ENCODE assay signal across 2 fruit fly cellular contexts in genomic region chr2L:8088025-8088789, dm6.
TF ChIP-seq lines count a peak whose summit lies in the region.

No protein-coding gene starts in this region.

TF ChIP-seq in whole organism, embryonic, 481 proteins besides CTCF, POLR2A, EP300 and RAD21 (continued from another document and continues in another):
- no peak for TF ChIP-seq cad (GFP tag; optimal IDR thresholded peaks at IDR 0.05; lab: Kevin White, UChicago)
- peak; percentile 23; the same call in 1 of the 2 replicates for TF ChIP-seq amos (GFP tag; IDR thresholded peaks at IDR 0.05; lab: Robert Waterston, UW; ENCODE audit: partially characterized antibody)
- no peak for TF ChIP-seq pros (GFP tag; optimal IDR thresholded peaks at IDR 0.05; lab: Kevin White, UChicago)
- no peak for TF ChIP-seq odd (GFP tag; optimal IDR thresholded peaks at IDR 0.05; lab: Kevin White, UChicago)
- no peak for TF ChIP-seq CG4424 (GFP tag; optimal IDR thresholded peaks at IDR 0.05; lab: Kevin White, UChicago)
- no peak for TF ChIP-seq CG30431 (GFP tag; optimal IDR thresholded peaks at IDR 0.05; lab: Kevin White, UChicago)
- TF ChIP-seq gro (GFP tag; optimal IDR thresholded peaks at IDR 0.05; lab: Kevin White, UChicago), result no peak
- TF ChIP-seq B-H2 (GFP tag; optimal IDR thresholded peaks at IDR 0.05; lab: Kevin White, UChicago), result no peak
- no peak for TF ChIP-seq BEAF-32 (GFP tag; optimal IDR thresholded peaks at IDR 0.05; lab: Kevin White, UChicago)
- TF ChIP-seq CG16815 (GFP tag; optimal IDR thresholded peaks at IDR 0.05; lab: Kevin White, UChicago), result no peak
- TF ChIP-seq CG31224 (GFP tag; IDR thresholded peaks at IDR 0.05; lab: Robert Waterston, UW), result 0 out of 2 replicates have a peak, but pooled peaks have one; percentile 5
- no peak for TF ChIP-seq Lpt (GFP tag; optimal IDR thresholded peaks at IDR 0.05; lab: Kevin White, UChicago)
- TF ChIP-seq CG4820 (GFP tag; optimal IDR thresholded peaks at IDR 0.05; lab: Kevin White, UChicago), result no peak
- TF ChIP-seq CG2678 (tag; optimal IDR thresholded peaks at IDR 0.05; lab: Kevin White, UChicago), result peak; percentile 17
- TF ChIP-seq CG13123 (GFP tag; optimal IDR thresholded peaks at IDR 0.05; lab: Kevin White, UChicago), result no peak
- TF ChIP-seq gce (GFP tag; IDR thresholded peaks at IDR 0.05; lab: Robert Waterston, UW), result no peak
- no peak for TF ChIP-seq jing (GFP tag; optimal IDR thresholded peaks at IDR 0.05; lab: Kevin White, UChicago)
- 0 out of 4 replicates have a peak, but pooled peaks have one; percentile 17 for TF ChIP-seq Dll (GFP tag; IDR thresholded peaks at IDR 0.05; lab: Robert Waterston, UW; ENCODE audit: partially characterized antibody)
- TF ChIP-seq CG1792 (GFP tag; optimal IDR thresholded peaks at IDR 0.05; lab: Kevin White, UChicago), result no peak
- no peak for TF ChIP-seq Usf (GFP tag; optimal IDR thresholded peaks at IDR 0.05; lab: Kevin White, UChicago)
- no peak for TF ChIP-seq CG9797 (GFP tag; optimal IDR thresholded peaks at IDR 0.05; lab: Kevin White, UChicago)
- TF ChIP-seq CG4854 (GFP tag; optimal IDR thresholded peaks at IDR 0.05; lab: Kevin White, UChicago), result no peak
- TF ChIP-seq trh (GFP tag; optimal IDR thresholded peaks at IDR 0.05; lab: Kevin White, UChicago), result no peak
- TF ChIP-seq HHEX (GFP tag; optimal IDR thresholded peaks at IDR 0.05; lab: Kevin White, UChicago), result no peak
- no peak for TF ChIP-seq CG7786 (GFP tag; optimal IDR thresholded peaks at IDR 0.05; lab: Kevin White, UChicago)
- peak; percentile 3 for TF ChIP-seq cg (GFP tag; optimal IDR thresholded peaks at IDR 0.05; lab: Kevin White, UChicago)
- peak; percentile 16 for TF ChIP-seq CG11504 (tag; optimal IDR thresholded peaks at IDR 0.05; lab: Kevin White, UChicago)
- no peak for TF ChIP-seq CG11093 (GFP tag; IDR thresholded peaks at IDR 0.05; lab: Robert Waterston, UW)
- no peak for TF ChIP-seq CoRest (tag; optimal IDR thresholded peaks at IDR 0.05; lab: Kevin White, UChicago)
- no peak for TF ChIP-seq Xrp1 (GFP tag; IDR thresholded peaks at IDR 0.05; lab: Robert Waterston, UW)
- TF ChIP-seq CG11696 (GFP tag; IDR thresholded peaks at IDR 0.05; lab: Robert Waterston, UW), result no peak
- no peak for TF ChIP-seq gt (GFP tag; IDR thresholded peaks at IDR 0.05; lab: Robert Waterston, UW)
- TF ChIP-seq nau (GFP tag; optimal IDR thresholded peaks at IDR 0.05; lab: Kevin White, UChicago), result no peak
- TF ChIP-seq CG6813 (GFP tag; optimal IDR thresholded peaks at IDR 0.05; lab: Kevin White, UChicago), result no peak
- TF ChIP-seq CG15696 (tag; optimal IDR thresholded peaks at IDR 0.05; lab: Kevin White, UChicago), result no peak
- TF ChIP-seq Lhr (GFP tag; optimal IDR thresholded peaks at IDR 0.05; lab: Kevin White, UChicago), result no peak
- no peak for TF ChIP-seq CG17385 (GFP tag; optimal IDR thresholded peaks at IDR 0.05; lab: Kevin White, UChicago)
- TF ChIP-seq repo (GFP tag; optimal IDR thresholded peaks at IDR 0.05; lab: Kevin White, UChicago), result no peak
- no peak for TF ChIP-seq peb (GFP tag; IDR thresholded peaks at IDR 0.05; lab: Robert Waterston, UW)
- no peak for TF ChIP-seq Xbp1 (GFP tag; optimal IDR thresholded peaks at IDR 0.05; lab: Kevin White, UChicago)
- TF ChIP-seq CG6654 (GFP tag; optimal IDR thresholded peaks at IDR 0.05; lab: Kevin White, UChicago), result no peak
- no peak for TF ChIP-seq CG18764 (GFP tag; optimal IDR thresholded peaks at IDR 0.05; lab: Kevin White, UChicago)
- TF ChIP-seq CG7928 (GFP tag; optimal IDR thresholded peaks at IDR 0.05; lab: Kevin White, UChicago), result no peak
- TF ChIP-seq CG33557 (GFP tag; optimal IDR thresholded peaks at IDR 0.05; lab: Kevin White, UChicago), result no peak
- peak; percentile 20 for TF ChIP-seq cwo (GFP tag; optimal IDR thresholded peaks at IDR 0.05; lab: Kevin White, UChicago)
- TF ChIP-seq CG11247 (GFP tag; IDR thresholded peaks at IDR 0.05; lab: Robert Waterston, UW), result no peak
- TF ChIP-seq CG14860 (GFP tag; IDR thresholded peaks at IDR 0.05; lab: Robert Waterston, UW; ENCODE audit: partially characterized antibody), result no peak
- TF ChIP-seq Stat92E (GFP tag; optimal IDR thresholded peaks at IDR 0.05; lab: Kevin White, UChicago), result no peak
- no peak for TF ChIP-seq shn (GFP tag; optimal IDR thresholded peaks at IDR 0.05; lab: Kevin White, UChicago)
- TF ChIP-seq CG18476 (GFP tag; optimal IDR thresholded peaks at IDR 0.05; lab: Kevin White, UChicago), result no peak
- no peak for TF ChIP-seq zfh1 (GFP tag; IDR thresholded peaks at IDR 0.05; lab: Robert Waterston, UW)
- TF ChIP-seq mirr (GFP tag; optimal IDR thresholded peaks at IDR 0.05; lab: Kevin White, UChicago), result peak; percentile 74
- TF ChIP-seq psq (GFP tag; optimal IDR thresholded peaks at IDR 0.05; lab: Kevin White, UChicago), result no peak
- TF ChIP-seq caup (GFP tag; optimal IDR thresholded peaks at IDR 0.05; lab: Kevin White, UChicago; ENCODE audit: severe bottlenecking), result no peak
- TF ChIP-seq Ravus (GFP tag; IDR thresholded peaks at IDR 0.05; lab: Robert Waterston, UW), result no peak
- no peak for TF ChIP-seq HmgZ (tag; optimal IDR thresholded peaks at IDR 0.05; lab: Kevin White, UChicago)
- TF ChIP-seq CG4617 (GFP tag; optimal IDR thresholded peaks at IDR 0.05; lab: Kevin White, UChicago; ENCODE audit: borderline replicate concordance), result no peak
- no peak for TF ChIP-seq CG32772 (GFP tag; IDR thresholded peaks at IDR 0.05; lab: Robert Waterston, UW)
- TF ChIP-seq sna (GFP tag; IDR thresholded peaks at IDR 0.05; lab: Robert Waterston, UW; ENCODE audit: partially characterized antibody), result no peak
- no peak for TF ChIP-seq HLH3B (GFP tag; IDR thresholded peaks at IDR 0.05; lab: Robert Waterston, UW)
- no peak for TF ChIP-seq CG17359 (tag; optimal IDR thresholded peaks at IDR 0.05; lab: Kevin White, UChicago)
- no peak for TF ChIP-seq C15 (GFP tag; IDR thresholded peaks at IDR 0.05; lab: Robert Waterston, UW)
- no peak for TF ChIP-seq br (optimal IDR thresholded peaks at IDR 0.05; lab: Kevin White, UChicago)
- TF ChIP-seq lmd (GFP tag; IDR thresholded peaks at IDR 0.05; lab: Robert Waterston, UW), result no peak
- TF ChIP-seq ato (GFP tag; IDR thresholded peaks at IDR 0.05; lab: Robert Waterston, UW; ENCODE audit: partially characterized antibody), result no peak
- no peak for TF ChIP-seq CG1832 (GFP tag; optimal IDR thresholded peaks at IDR 0.05; lab: Kevin White, UChicago)
- TF ChIP-seq Dad (GFP tag; optimal IDR thresholded peaks at IDR 0.05; lab: Kevin White, UChicago), result no peak
- TF ChIP-seq ftz-f1 (GFP tag; optimal IDR thresholded peaks at IDR 0.05; lab: Kevin White, UChicago), result peak; percentile 47

TF ChIP-seq in whole organism, prepupa, 60 proteins besides CTCF, POLR2A, EP300 and RAD21 (continued from another document):
- TF ChIP-seq Sox102F (GFP tag; optimal IDR thresholded peaks at IDR 0.05; lab: Kevin White, UChicago) (peak; percentile 44), CG11294 (GFP tag; IDR thresholded peaks at IDR 0.05; lab: Robert Waterston, UW) (no peak), dsx (GFP tag; optimal IDR thresholded peaks at IDR 0.05; lab: Kevin White, UChicago; ENCODE audit: poor library complexity, severe bottlenecking) (no peak), CG10631 (GFP tag; optimal IDR thresholded peaks at IDR 0.05; lab: Kevin White, UChicago) (no peak), dac (GFP tag; optimal IDR thresholded peaks at IDR 0.05; lab: Kevin White, UChicago) (no peak), CG11902 (GFP tag; optimal IDR thresholded peaks at IDR 0.05; lab: Kevin White, UChicago) (no peak), OdsH (GFP tag; optimal IDR thresholded peaks at IDR 0.05; lab: Kevin White, UChicago) (peak; percentile 15), CG11762 (GFP tag; optimal IDR thresholded peaks at IDR 0.05; lab: Kevin White, UChicago; ENCODE audit: insufficient read depth) (no peak), CG3032 (tag; optimal IDR thresholded peaks at IDR 0.05; lab: Kevin White, UChicago) (no peak), Ets96B (tag; optimal IDR thresholded peaks at IDR 0.05; lab: Kevin White, UChicago) (no peak), CG7368 (GFP tag; optimal IDR thresholded peaks at IDR 0.05; lab: Kevin White, UChicago) (no peak), Eip93F (GFP tag; optimal IDR thresholded peaks at IDR 0.05; lab: Kevin White, UChicago) (no peak), lz (GFP tag; optimal IDR thresholded peaks at IDR 0.05; lab: Kevin White, UChicago) (peak; percentile 20), CG32006 (GFP tag; optimal IDR thresholded peaks at IDR 0.05; lab: Kevin White, UChicago) (peak; percentile 62), CG4318 (GFP tag; optimal IDR thresholded peaks at IDR 0.05; lab: Kevin White, UChicago) (peak; percentile 4), CG15336 (GFP tag; IDR thresholded peaks at IDR 0.05; lab: Robert Waterston, UW) (0 out of 2 replicates have a peak, but pooled peaks have one; percentile 14), Eip75B (GFP tag; optimal IDR thresholded peaks at IDR 0.05; lab: Kevin White, UChicago) (peak; percentile 38), Blimp-1 (GFP tag; optimal IDR thresholded peaks at IDR 0.05; lab: Kevin White, UChicago) (no peak), CG8319 (GFP tag; optimal IDR thresholded peaks at IDR 0.05; lab: Kevin White, UChicago) (no peak), net (GFP tag; optimal IDR thresholded peaks at IDR 0.05; lab: Kevin White, UChicago) (peak; percentile 31), achi (GFP tag; optimal IDR thresholded peaks at IDR 0.05; lab: Kevin White, UChicago) (peak; percentile 30), CG3919 (GFP tag; optimal IDR thresholded peaks at IDR 0.05; lab: Kevin White, UChicago) (peak; percentile 31), acj6 (GFP tag; optimal IDR thresholded peaks at IDR 0.05; lab: Kevin White, UChicago) (peak; percentile 22), CG31627 (GFP tag; optimal IDR thresholded peaks at IDR 0.05; lab: Kevin White, UChicago) (peak; percentile 29), esn (GFP tag; optimal IDR thresholded peaks at IDR 0.05; lab: Kevin White, UChicago) (peak; percentile 55), Eip78C (GFP tag; lab: Kevin White, UChicago) (peak; percentile 67), Gug (GFP tag; IDR thresholded peaks at IDR 0.05; lab: Robert Waterston, UW) (no peak), Hr39 (GFP tag; optimal IDR thresholded peaks at IDR 0.05; lab: Kevin White, UChicago) (peak; percentile 14), CG8632 (GFP tag; optimal IDR thresholded peaks at IDR 0.05; lab: Kevin White, UChicago) (peak; percentile 17), spab (GFP tag; optimal IDR thresholded peaks at IDR 0.05; lab: Kevin White, UChicago) (no peak), CG6163 (GFP tag; IDR thresholded peaks at IDR 0.05; lab: Robert Waterston, UW) (peak; percentile 55; the same call in 2 of the 3 replicates), CG8119 (GFP tag; IDR thresholded peaks at IDR 0.05; lab: Robert Waterston, UW) (no peak; the same call in 2 of the 3 replicates), Lpt (GFP tag; optimal IDR thresholded peaks at IDR 0.05; lab: Kevin White, UChicago) (no peak), eg (GFP tag; IDR thresholded peaks at IDR 0.05; lab: Robert Waterston, UW) (peak; percentile 33; the same call in 1 of the 3 replicates), fd59A (GFP tag; optimal IDR thresholded peaks at IDR 0.05; lab: Kevin White, UChicago) (no peak), CG34406 (GFP tag; optimal IDR thresholded peaks at IDR 0.05; lab: Kevin White, UChicago) (peak; percentile 29), Sox14 (GFP tag; optimal IDR thresholded peaks at IDR 0.05; lab: Kevin White, UChicago) (peak; percentile 1), cyc (GFP tag; optimal IDR thresholded peaks at IDR 0.05; lab: Kevin White, UChicago) (no peak), pdm3 (GFP tag; optimal IDR thresholded peaks at IDR 0.05; lab: Kevin White, UChicago) (peak; percentile 26)
